Worm (Caenorhabditis elegans) whole organism, early embryonic: ENCODE data around the gene pqn-37.

Experiments
- B0310.2 ChIP-seq: sonication (generic microtip); optimal IDR thresholded peaks from 2 replicates; lab custom pipeline; 2016; ENCODE audit warnings: mild to moderate bottlenecking, missing genetic modification characterization, missing compliant biosample characterization
- F13C5.2 ChIP-seq: sonication (generic microtip); optimal IDR thresholded peaks from 2 replicates; lab custom pipeline; 2017; ENCODE audit warnings: mild to moderate bottlenecking, missing genetic modification characterization, inconsistent platforms, missing compliant biosample characterization
- aly-1 ChIP-seq: sonication (generic microtip); optimal IDR thresholded peaks from 2 replicates; lab custom pipeline; 2016; ENCODE audit warnings: missing genetic modification characterization, missing compliant biosample characterization
- ama-1 ChIP-seq: fragments of 150-350 bp; optimal IDR thresholded peaks from 2 replicates; lab custom pipeline; 2014
- ceh-13 ChIP-seq: fragments of 200-800 bp; sonication (Bioruptor generic); optimal IDR thresholded peaks from 2 replicates; lab custom pipeline; 2018; ENCODE audit warnings: mild to moderate bottlenecking, missing genetic modification characterization, missing compliant biosample characterization
- ceh-36 ChIP-seq: sonication (generic microtip); optimal IDR thresholded peaks from 2 replicates; lab custom pipeline; 2016; ENCODE audit warnings: missing genetic modification characterization, inconsistent platforms, missing compliant biosample characterization
- ets-7 ChIP-seq: sonication (generic microtip); optimal IDR thresholded peaks from 2 replicates; lab custom pipeline; 2016; ENCODE audit warnings: missing genotype, missing genetic modification characterization, missing compliant biosample characterization
- flt-1 ChIP-seq: fragments of 200-800 bp; sonication (Bioruptor generic); IDR thresholded peaks from 2 replicates; pipeline ENCODE4 v1.3.6; 2022; ENCODE audit warnings: missing genetic modification characterization, missing compliant biosample characterization
- hmbx-1 ChIP-seq: sonication (generic microtip); optimal IDR thresholded peaks from 2 replicates; lab custom pipeline; 2016; ENCODE audit warnings: mild to moderate bottlenecking, missing genetic modification characterization, missing compliant biosample characterization
- hmg-4 ChIP-seq: fragments of 200-800 bp; sonication (Bioruptor generic); optimal IDR thresholded peaks from 2 replicates; lab custom pipeline; 2018; ENCODE audit warnings: mild to moderate bottlenecking, missing genetic modification characterization, missing compliant biosample characterization
- hnd-1 ChIP-seq: sonication (generic microtip); optimal IDR thresholded peaks from 2 replicates; lab custom pipeline; 2016; ENCODE audit warnings: missing genetic modification characterization, missing compliant biosample characterization
- pes-1 ChIP-seq: fragments of 200-800 bp; sonication (Bioruptor generic); IDR thresholded peaks from 2 replicates; pipeline ENCODE4 v1.3.6; 2022; ENCODE audit warnings: missing genetic modification reagents, missing genetic modification characterization, missing compliant biosample characterization
- scrt-1 ChIP-seq: fragments of 200-800 bp; sonication (Bioruptor generic); IDR thresholded peaks from 2 replicates; pipeline ENCODE4 v1.3.6; 2022; ENCODE audit warnings: missing genetic modification characterization, missing compliant biosample characterization
- sea-1 ChIP-seq: fragments of 200-800 bp; sonication (Bioruptor generic); conservative IDR thresholded peaks from 2 replicates; pipeline ENCODE4 v1.3.6; 2022; ENCODE audit warnings: missing genetic modification characterization, missing compliant biosample characterization
- tbx-11 ChIP-seq: fragments of 200-800 bp; sonication (Bioruptor generic); IDR thresholded peaks from 2 replicates; pipeline ENCODE4 v1.3.6; 2022; ENCODE audit warnings: missing genetic modification characterization, missing compliant biosample characterization
- tbx-37 ChIP-seq: fragments of 200-800 bp; sonication (Bioruptor generic); conservative IDR thresholded peaks from 2 replicates; pipeline ENCODE4 v1.3.6; 2022; ENCODE audit warnings: missing genetic modification reagents, missing genetic modification characterization, missing compliant biosample characterization
- tra-4 ChIP-seq: sonication (generic microtip); optimal IDR thresholded peaks from 2 replicates; lab custom pipeline; 2017; ENCODE audit warnings: missing genetic modification characterization, missing compliant biosample characterization

pqn-37 gene

DNA sequence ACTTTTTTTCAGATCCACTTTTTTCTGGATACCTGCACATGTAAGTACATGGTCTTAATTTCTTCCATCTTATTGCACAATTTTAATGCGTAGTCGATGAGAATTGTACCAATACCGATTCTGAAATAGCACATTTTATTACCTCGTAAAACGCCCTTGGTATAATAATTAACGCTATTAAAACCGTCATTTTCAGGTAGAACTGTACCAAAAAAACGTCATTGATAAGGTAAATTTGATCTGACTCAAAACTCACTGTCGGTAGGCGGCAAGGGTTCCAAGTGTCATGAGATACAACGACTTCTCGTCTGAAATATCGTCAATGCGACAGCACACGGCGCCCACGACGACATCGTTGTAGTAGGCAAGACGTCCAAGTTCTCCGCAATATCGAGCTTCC is 5.9 kb downstream of the pqn-37 start:
- TF ChIP-seq scrt-1 (GFP tag; lab: Robert Waterston, UW) (no peak), ama-1 (no peak), sea-1 (no peak), hnd-1 (no peak), ceh-36 (no peak), ceh-13 (GFP tag; lab: Kevin White, UChicago) (no peak), aly-1 (tag; lab: Kevin White, UChicago) (no peak)

DNA sequence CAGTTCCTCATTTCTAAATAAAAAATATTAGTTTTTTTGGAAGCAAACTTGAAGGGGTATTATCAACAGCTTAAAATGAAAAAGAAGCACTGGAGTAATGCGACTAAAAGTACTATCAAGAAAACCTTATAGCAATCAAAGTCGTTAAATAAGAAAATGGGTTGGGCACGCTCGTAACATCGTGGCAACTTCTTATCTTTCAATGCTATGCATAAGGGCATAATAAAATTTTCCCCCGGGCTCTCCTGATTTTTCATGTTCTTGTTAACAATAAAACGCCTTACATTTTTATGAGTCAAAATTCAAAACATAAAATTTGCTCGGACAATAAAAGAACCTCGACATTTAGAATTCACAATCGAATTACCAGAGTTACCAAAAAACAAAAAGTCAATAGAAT is 6.7 kb downstream of the pqn-37 start, which contains the start of gene irg-7:
Gene irg-7, minus strand, starts transcription at position 23 of the 400 bp plus-strand sequence.
- TF ChIP-seq ets-7 (tag; lab: Kevin White, UChicago) (no peak), F13C5.2 (tag; lab: Kevin White, UChicago) (no peak), sea-1 (no peak), hmbx-1 (no peak), tbx-37 (GFP tag; lab: Robert Waterston, UW) (no peak), ceh-13 (GFP tag; lab: Kevin White, UChicago) (no peak), hnd-1 (no peak)

- TF ChIP-seq ceh-36 (no peak), flt-1 (no peak), tra-4 (tag; lab: Kevin White, UChicago) (no peak), hmg-4 (GFP tag; lab: Kevin White, UChicago) (no peak), pes-1 (no peak), ets-7 (tag; lab: Kevin White, UChicago) (no peak), tbx-37 (GFP tag; lab: Robert Waterston, UW) (no peak), sea-1 (no peak), F13C5.2 (tag; lab: Kevin White, UChicago) (no peak)
Measured at ce11 chrX:3235358-3235816, 14.9 kb downstream of the pqn-37 start, which contains the start of gene F28B4.3. TSS of gene F28B4.3 (minus strand) at chrX:3235408.

DNA sequence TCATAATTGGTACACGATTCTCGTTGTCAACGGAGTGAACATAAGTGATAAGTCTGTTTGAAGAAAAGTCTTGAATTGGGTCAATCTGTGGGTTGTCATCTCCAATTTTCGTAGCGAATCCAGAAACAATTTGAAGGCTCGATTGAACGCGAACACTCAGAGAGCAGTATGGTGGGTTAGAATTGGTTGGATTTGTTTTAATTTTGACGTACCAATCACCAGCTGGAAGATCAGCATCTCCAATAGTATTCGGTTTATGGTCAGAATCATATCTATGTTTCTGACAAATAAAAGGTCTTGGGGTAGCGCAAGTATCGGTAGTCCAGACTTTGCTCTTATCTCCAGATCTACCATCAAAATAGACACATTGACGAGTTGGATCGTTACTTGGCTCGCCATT is 19.8 kb downstream of the pqn-37 start:
- TF ChIP-seq hnd-1 (no peak), sea-1 (no peak), hmbx-1 (no peak), scrt-1 (GFP tag; lab: Robert Waterston, UW) (no peak), tbx-37 (GFP tag; lab: Robert Waterston, UW) (no peak), ceh-13 (GFP tag; lab: Kevin White, UChicago) (no peak), F13C5.2 (tag; lab: Kevin White, UChicago) (no peak), aly-1 (tag; lab: Kevin White, UChicago) (no peak), tra-4 (tag; lab: Kevin White, UChicago) (no peak), ama-1 (no peak), ets-7 (tag; lab: Kevin White, UChicago) (no peak)

DNA sequence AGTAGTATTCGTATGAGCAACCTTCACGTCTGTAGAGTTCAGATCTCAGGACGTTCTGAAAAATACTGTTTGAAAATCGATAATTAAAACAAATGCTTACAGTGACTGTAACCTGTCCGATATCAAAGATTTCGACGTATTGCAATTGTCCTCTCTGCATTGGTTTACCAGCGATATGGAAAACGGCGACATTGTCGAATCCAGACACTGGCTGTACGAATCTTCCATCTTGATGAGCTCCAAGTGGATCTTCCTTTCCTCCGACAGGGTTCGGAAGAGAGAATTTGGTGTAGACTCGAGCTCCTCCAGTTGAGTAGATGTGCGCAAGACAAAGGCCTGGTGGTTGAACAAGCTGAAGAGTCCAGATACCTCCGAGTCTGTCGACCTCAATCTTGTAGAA is 21.6 kb downstream of the pqn-37 start:
- TF ChIP-seq hmbx-1 (no peak), aly-1 (tag; lab: Kevin White, UChicago) (no peak), ceh-13 (GFP tag; lab: Kevin White, UChicago) (no peak), B0310.2 (no peak), tbx-37 (GFP tag; lab: Robert Waterston, UW) (no peak), ama-1 (no peak), F13C5.2 (tag; lab: Kevin White, UChicago) (no peak), ets-7 (tag; lab: Kevin White, UChicago) (no peak), hnd-1 (no peak), tra-4 (tag; lab: Kevin White, UChicago) (no peak), tbx-11 (no peak), sea-1 (no peak), pes-1 (no peak), ceh-36 (no peak), scrt-1 (GFP tag; lab: Robert Waterston, UW) (no peak), flt-1 (no peak), hmg-4 (GFP tag; lab: Kevin White, UChicago) (no peak)

DNA sequence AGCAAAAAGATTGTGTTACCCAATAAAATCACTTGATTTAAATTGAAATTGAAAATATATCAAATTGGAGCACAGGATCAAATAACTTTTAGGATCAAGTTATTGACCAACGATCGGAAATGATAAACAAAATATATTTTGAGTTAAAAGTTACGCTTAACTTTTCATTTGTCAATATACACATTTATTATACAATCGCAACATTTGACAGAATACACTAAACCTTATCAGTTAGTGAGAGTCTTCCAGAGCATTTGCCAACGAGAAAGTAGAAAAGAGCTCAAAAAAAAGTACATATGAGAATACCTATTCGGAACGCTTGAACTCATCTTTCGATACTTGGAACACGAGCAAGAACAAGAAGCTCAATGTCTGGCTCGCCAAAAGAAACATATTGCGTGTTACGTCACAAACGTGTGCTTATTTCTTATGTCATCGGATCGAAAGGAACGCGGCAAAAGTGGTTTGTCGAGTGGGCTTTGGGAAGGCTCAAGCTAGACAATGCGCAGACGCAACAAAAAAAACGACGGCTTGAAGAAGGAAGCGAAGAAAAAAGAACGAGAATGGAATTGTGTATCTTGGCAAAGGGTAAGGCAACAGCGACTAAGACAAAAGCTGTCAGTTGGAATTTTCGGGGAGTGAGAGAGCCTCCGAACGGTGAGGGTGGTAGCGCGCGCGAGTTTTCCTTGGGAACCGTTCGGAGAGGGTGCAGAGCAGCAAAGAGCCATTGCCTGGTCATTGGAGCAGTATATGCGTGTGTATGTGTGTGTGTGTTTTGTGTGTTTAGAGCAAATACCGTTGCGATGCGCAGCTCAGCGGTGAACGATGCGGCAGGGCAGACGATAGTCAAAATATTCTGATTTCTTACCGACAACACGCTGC is 23.7 kb downstream of the pqn-37 start:
- peak; percentile 9 for TF ChIP-seq aly-1 (tag; lab: Kevin White, UChicago)
- TF ChIP-seq F13C5.2 (tag; lab: Kevin White, UChicago), result no peak
- 0 out of 2 replicates have a peak, but pooled peaks have one; percentile 44 for TF ChIP-seq scrt-1 (GFP tag; lab: Robert Waterston, UW)
- TF ChIP-seq hmg-4 (GFP tag; lab: Kevin White, UChicago), result peak; percentile 54

ce11 chrX:3223135-3223534 is 27.2 kb downstream of the pqn-37 start:
- TF ChIP-seq hmg-4 (GFP tag; lab: Kevin White, UChicago), result peak; percentile 58
- TF ChIP-seq ceh-36, result no peak

DNA sequence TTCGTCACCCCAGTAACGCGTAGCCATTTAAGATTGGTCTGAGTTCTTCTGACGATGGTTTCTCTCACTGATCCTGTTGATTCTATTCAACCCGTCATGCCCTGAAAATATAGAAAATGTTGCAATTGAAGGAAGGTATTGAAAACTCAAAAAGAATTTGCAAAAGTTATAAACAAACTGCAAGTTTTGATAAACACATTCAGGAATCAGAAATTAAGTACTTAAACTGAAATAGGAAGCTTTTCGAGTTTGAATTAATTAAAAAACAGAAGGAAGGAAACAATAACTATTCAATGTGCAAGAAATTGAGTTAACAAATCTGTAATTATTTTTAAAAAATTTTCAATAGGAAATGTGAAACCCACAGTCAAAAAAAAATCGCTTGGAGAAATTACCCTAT is 30.1 kb downstream of the pqn-37 start, which contains the start of gene rgl-1:
Gene rgl-1, minus strand, starts transcription at position 101 of the 400 bp plus-strand sequence.
- TF ChIP-seq flt-1 (no peak), F13C5.2 (tag; lab: Kevin White, UChicago) (no peak), tra-4 (tag; lab: Kevin White, UChicago) (no peak), pes-1 (no peak), hnd-1 (no peak), hmbx-1 (no peak), hmg-4 (GFP tag; lab: Kevin White, UChicago) (no peak), sea-1 (no peak), scrt-1 (GFP tag; lab: Robert Waterston, UW) (no peak), ceh-13 (GFP tag; lab: Kevin White, UChicago) (no peak), B0310.2 (no peak), aly-1 (tag; lab: Kevin White, UChicago) (no peak)
